Fruit fly (Drosophila melanogaster) whole organism, wandering third instar larva: ENCODE results near the gene CG13699.

Source experiments
- CG32264 ChIP-seq: fragments of 200-800 bp; sonication (Bioruptor generic); optimal IDR thresholded peaks from 2 replicates; lab custom pipeline; 2016; ENCODE audit warnings: missing biosample characterization, missing genetic modification characterization
- Hr78 ChIP-seq: fragments of >200 bp; optimal IDR thresholded peaks from 2 replicates; lab custom pipeline; 2017; ENCODE audit warnings: missing biosample characterization, missing genetic modification characterization
- Myc ChIP-seq: fragments of >200 bp; optimal IDR thresholded peaks from 2 replicates; lab custom pipeline; 2017
- OdsH ChIP-seq: fragments of 200-800 bp; sonication (Bioruptor generic); optimal IDR thresholded peaks from 2 replicates; lab custom pipeline; 2016; ENCODE audit warnings: missing biosample characterization, mild to moderate bottlenecking, missing genetic modification characterization
- Sp1 ChIP-seq: fragments of 200-800 bp; sonication (Bioruptor generic); optimal IDR thresholded peaks from 3 replicates; lab custom pipeline; 2019; ENCODE audit warnings: missing biosample characterization, mild to moderate bottlenecking, missing genetic modification characterization, moderate library complexity
- dsf ChIP-seq: sonication (Bioruptor generic); optimal IDR thresholded peaks from 2 replicates; lab custom pipeline; 2016; ENCODE audit warnings: missing biosample characterization, missing genetic modification characterization, borderline replicate concordance
- foxo ChIP-seq, 2 experiments: fragments of 200-800 bp; sonication (Bioruptor generic); optimal IDR thresholded peaks; 2 replicates in 1 of 2; 3 replicates in 1 of 2; lab custom pipeline; 2016 to 2017; ENCODE audit warnings: missing biosample characterization in 2 of 2, missing genetic modification characterization in 2 of 2
- h ChIP-seq: fragments of 200-800 bp; sonication (Bioruptor generic); optimal IDR thresholded peaks from 3 replicates; lab custom pipeline; 2016; ENCODE audit warnings: missing biosample characterization, mild to moderate bottlenecking, missing genetic modification characterization
- rgr ChIP-seq: fragments of 200-800 bp; sonication (Bioruptor generic); optimal IDR thresholded peaks from 3 replicates; lab custom pipeline; 2016; ENCODE audit warnings: missing biosample characterization, mild to moderate bottlenecking, missing genetic modification characterization
- usp ChIP-seq: fragments of >200 bp; optimal IDR thresholded peaks from 2 replicates; lab custom pipeline; 2017; ENCODE audit warnings: missing biosample characterization, missing genetic modification characterization

DNA sequence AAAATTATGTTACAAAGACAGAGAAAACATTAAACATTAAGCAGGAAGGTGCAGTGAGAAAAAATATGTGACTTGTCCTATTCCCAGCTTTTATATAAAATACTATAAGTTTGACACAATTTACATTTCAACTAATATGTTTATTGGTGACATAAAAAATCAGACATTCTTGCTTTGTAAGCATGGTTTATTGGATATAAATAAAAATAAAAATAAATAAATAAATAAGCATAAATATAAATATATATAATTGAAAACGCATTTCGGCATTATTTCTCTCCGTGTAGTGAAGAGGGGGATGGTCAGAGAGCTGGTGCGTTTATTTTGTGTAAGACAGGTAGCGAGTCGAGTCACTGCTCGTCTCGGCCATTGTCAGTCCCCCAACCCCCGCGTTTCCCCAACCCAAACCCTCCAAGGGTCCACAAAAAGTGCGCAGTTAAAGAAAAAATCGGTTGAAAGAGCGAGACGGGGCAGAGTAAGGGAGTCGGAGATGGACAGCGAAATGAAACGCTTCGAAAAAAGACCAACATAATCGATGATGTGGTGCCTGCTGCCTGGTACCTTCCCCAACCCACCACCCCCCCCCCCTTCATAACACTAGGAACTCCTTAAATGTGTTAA lies 30.6 kb upstream of the CG13699 start:
- TF ChIP-seq Hr78, result no peak
- TF ChIP-seq CG32264 (GFP tag; lab: Kevin White, UChicago), result no peak
- TF ChIP-seq dsf, result peak; percentile 26
- peak; percentile 97 for TF ChIP-seq Sp1 (GFP tag; lab: Kevin White, UChicago)
- peak; percentile 89 for TF ChIP-seq rgr
- peak; percentile 86 for TF ChIP-seq h (GFP tag; lab: Kevin White, UChicago)
- TF ChIP-seq Myc (lab: Kevin White, UChicago), result no peak
- no peak for TF ChIP-seq usp (GFP tag; lab: Kevin White, UChicago)
- TF ChIP-seq foxo (GFP tag; optimal IDR thresholded peaks at IDR 0.05; lab: Kevin White, UChicago), result peak in 1 of 2 experiments; percentile 90
- TF ChIP-seq OdsH (GFP tag; lab: Kevin White, UChicago), result peak; percentile 92
